Fruit fly (Drosophila melanogaster) whole organism, wandering third instar larva: Measurements from ENCODE around the gene CG13474.
A peak's percentile ranks its signal among the peaks of the same experiment; 100 is the strongest.

Source experiments
- Dfd ChIP-seq: fragments of >200 bp; optimal IDR thresholded peaks from 2 replicates; lab custom pipeline; 2017; ENCODE audit warnings: missing biosample characterization, missing genetic modification characterization
- GATAd ChIP-seq: sonication (Bioruptor generic); optimal IDR thresholded peaks from 2 replicates; lab custom pipeline; 2016; ENCODE audit warnings: missing biosample characterization, missing genetic modification characterization
- HLH106 ChIP-seq: fragments of 200-800 bp; optimal IDR thresholded peaks from 3 replicates; lab custom pipeline; 2019; ENCODE audit warnings: missing biosample characterization, mild to moderate bottlenecking, missing genetic modification characterization, moderate library complexity
- Hnf4 ChIP-seq: fragments of 200-800 bp; sonication (Bioruptor generic); optimal IDR thresholded peaks from 2 replicates; lab custom pipeline; 2016; ENCODE audit warnings: missing biosample characterization, mild to moderate bottlenecking, missing genetic modification characterization
- Hr83 ChIP-seq: fragments of 200-300 bp; sonication (Bioruptor generic); optimal IDR thresholded peaks from 2 replicates; lab custom pipeline; 2016; ENCODE audit warnings: missing biosample characterization, mild to moderate bottlenecking, missing genetic modification characterization, moderate library complexity; ENCODE audit not compliant: poor library complexity, severe bottlenecking
- Myc ChIP-seq: fragments of >200 bp; optimal IDR thresholded peaks from 2 replicates; lab custom pipeline; 2017
- Rel ChIP-seq, 2 experiments: fragments of 200-800 bp; sonication (Bioruptor generic) in 1 of 2; optimal IDR thresholded peaks; 2 replicates in 1 of 2; 3 replicates in 1 of 2; lab custom pipeline; 2016 to 2019; ENCODE audit warnings: mild to moderate bottlenecking in 2 of 2, missing biosample characterization in 2 of 2, missing genetic modification characterization in 2 of 2, moderate library complexity in 1 of 2
- lola ChIP-seq: fragments of >200 bp; optimal IDR thresholded peaks from 2 replicates; lab custom pipeline; 2017; ENCODE audit warnings: missing biosample characterization, missing genetic modification characterization
- psq ChIP-seq: fragments of 200-800 bp; sonication (Bioruptor generic); optimal IDR thresholded peaks from 3 replicates; lab custom pipeline; 2017; ENCODE audit warnings: missing biosample characterization, mild to moderate bottlenecking, missing genetic modification characterization, moderate library complexity
- usp ChIP-seq: fragments of >200 bp; optimal IDR thresholded peaks from 2 replicates; lab custom pipeline; 2017; ENCODE audit warnings: missing biosample characterization, missing genetic modification characterization

DNA sequence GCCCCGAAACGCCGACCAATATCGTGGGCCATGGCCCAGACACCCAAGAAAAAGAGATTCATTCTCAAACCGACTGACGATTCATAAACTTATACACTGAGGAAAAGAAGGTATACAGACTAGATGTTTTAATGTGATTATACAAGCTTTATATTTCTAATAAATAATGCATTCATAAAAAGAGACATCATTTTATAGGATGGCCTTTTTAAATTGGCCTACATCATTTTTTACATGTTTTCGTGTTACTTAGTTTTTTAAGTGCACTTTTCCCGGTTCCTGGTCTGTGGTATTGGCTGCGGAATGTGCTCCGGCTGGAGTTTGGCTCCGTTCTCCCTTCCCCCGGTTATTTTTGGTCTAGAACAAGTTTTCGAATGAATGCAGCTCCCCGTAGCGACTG, 44.4 kb downstream of the CG13474 start:
- no peak for TF ChIP-seq GATAd (GFP tag; lab: Kevin White, UChicago)
- TF ChIP-seq Dfd = no peak
- TF ChIP-seq usp = no peak
- TF ChIP-seq Hnf4 (GFP tag; lab: Kevin White, UChicago) = peak; percentile 82
- no peak for TF ChIP-seq Myc (lab: Kevin White, UChicago)
- TF ChIP-seq HLH106 (tag; lab: Kevin White, UChicago) = peak; percentile 75
- no peak for TF ChIP-seq lola (GFP tag; lab: Kevin White, UChicago)
- TF ChIP-seq Rel (GFP tag; optimal IDR thresholded peaks at IDR 0.05; lab: Kevin White, UChicago) = no peak
- no peak for TF ChIP-seq Rel (tag; optimal IDR thresholded peaks at IDR 0.05; lab: Kevin White, UChicago)
- peak; percentile 74 for TF ChIP-seq psq (GFP tag; lab: Kevin White, UChicago)
- no peak for TF ChIP-seq Hr83 (GFP tag; lab: Kevin White, UChicago)
